Worm (Caenorhabditis elegans) whole organism, midembryonic: Measurements from ENCODE around the gene gfm-1.

ENCODE experiments used
- T22C8.4 ChIP-seq: fragments of 200-800 bp; sonication (Bioruptor generic); IDR thresholded peaks from 2 replicates; pipeline ENCODE4 v1.3.6; 2022; ENCODE audit warnings: missing genetic modification characterization, missing compliant biosample characterization
- cog-1 ChIP-seq: sonication (generic microtip); optimal IDR thresholded peaks from 2 replicates; lab custom pipeline; 2016; ENCODE audit warnings: missing genetic modification characterization, missing compliant biosample characterization
- flt-1 ChIP-seq: fragments of 200-800 bp; sonication (Bioruptor generic); IDR thresholded peaks from 2 replicates; pipeline ENCODE4 v1.3.6; 2022; ENCODE audit warnings: missing genetic modification characterization, missing compliant biosample characterization
- klf-2 ChIP-seq: fragments of 200-800 bp; sonication (Bioruptor generic); conservative IDR thresholded peaks from 2 replicates; pipeline ENCODE4 v1.3.6; 2022; ENCODE audit warnings: missing genetic modification reagents, missing genetic modification characterization, missing compliant biosample characterization
- med-1 ChIP-seq: sonication (generic microtip); optimal IDR thresholded peaks from 2 replicates; lab custom pipeline; 2017; ENCODE audit warnings: missing genetic modification characterization, mild to moderate bottlenecking, missing compliant biosample characterization, antibody characterized with exemption, missing genetic modification reagents; ENCODE audit not compliant: insufficient read depth
- ref-1 ChIP-seq: fragments of 200-800 bp; sonication (Bioruptor generic); conservative IDR thresholded peaks from 2 replicates; pipeline ENCODE4 v1.3.6; 2022; ENCODE audit warnings: missing genetic modification reagents, missing genetic modification characterization, missing compliant biosample characterization
- tab-1 ChIP-seq: fragments of 200-800 bp; sonication (Bioruptor generic); IDR thresholded peaks from 2 replicates; pipeline ENCODE4 v1.3.6; 2022; ENCODE audit warnings: missing genetic modification characterization, missing compliant biosample characterization
- ztf-23 ChIP-seq: fragments of 200-800 bp; sonication (Bioruptor generic); IDR thresholded peaks from 2 replicates; pipeline ENCODE4 v1.3.6; 2022; ENCODE audit warnings: missing genetic modification reagents, missing genetic modification characterization, missing compliant biosample characterization
- ztf-29 ChIP-seq: fragments of 200-800 bp; sonication (Bioruptor generic); IDR thresholded peaks from 2 replicates; pipeline ENCODE4 v1.3.6; 2022; ENCODE audit warnings: missing genetic modification reagents, missing genetic modification characterization, missing compliant biosample characterization

gfm-1 gene

ce11 chrII:13139573-13139972 is 22.3 kb downstream of the gfm-1 start:
- TF ChIP-seq cog-1 (no peak), ztf-23 (no peak), flt-1 (GFP tag; lab: Robert Waterston, UW) (no peak), med-1 (GFP tag; lab: Kevin White, UChicago) (no peak), klf-2 (GFP tag; lab: Robert Waterston, UW) (no peak), tab-1 (no peak), T22C8.4 (GFP tag; lab: Robert Waterston, UW) (no peak), ztf-29 (no peak), ref-1 (GFP tag; lab: Robert Waterston, UW) (no peak)

- TF ChIP-seq klf-2 (GFP tag; lab: Robert Waterston, UW) (no peak), flt-1 (GFP tag; lab: Robert Waterston, UW) (no peak), ztf-29 (no peak), ref-1 (GFP tag; lab: Robert Waterston, UW) (no peak), med-1 (GFP tag; lab: Kevin White, UChicago) (no peak), ztf-23 (no peak), cog-1 (no peak), T22C8.4 (GFP tag; lab: Robert Waterston, UW) (no peak), tab-1 (no peak)
Measured at ce11 chrII:13142372-13142771, 25.1 kb downstream of the gfm-1 start.

- no peak for TF ChIP-seq med-1 (GFP tag; lab: Kevin White, UChicago)
- TF ChIP-seq ref-1 (GFP tag; lab: Robert Waterston, UW) = no peak
- no peak for TF ChIP-seq flt-1 (GFP tag; lab: Robert Waterston, UW)
- TF ChIP-seq ztf-23 = no peak
Measured at ce11 chrII:13145204-13145603, 27.9 kb downstream of the gfm-1 start, which contains the start of gene mltn-1. mltn-1 (minus strand) TSS chrII:13145225.

- TF ChIP-seq med-1 (GFP tag; lab: Kevin White, UChicago) (no peak), flt-1 (GFP tag; lab: Robert Waterston, UW) (no peak), tab-1 (no peak), ztf-29 (no peak), klf-2 (GFP tag; lab: Robert Waterston, UW) (no peak), ztf-23 (no peak), ref-1 (GFP tag; lab: Robert Waterston, UW) (no peak), T22C8.4 (GFP tag; lab: Robert Waterston, UW) (no peak), cog-1 (no peak)
Measured at ce11 chrII:13148247-13148646, 31.0 kb downstream of the gfm-1 start.

ce11 chrII:13149965-13150364 is 32.7 kb downstream of the gfm-1 start:
- TF ChIP-seq T22C8.4 (GFP tag; lab: Robert Waterston, UW) = no peak
- no peak for TF ChIP-seq klf-2 (GFP tag; lab: Robert Waterston, UW)
- TF ChIP-seq cog-1 = no peak
- no peak for TF ChIP-seq flt-1 (GFP tag; lab: Robert Waterston, UW)
- TF ChIP-seq med-1 (GFP tag; lab: Kevin White, UChicago) = no peak
- TF ChIP-seq tab-1 = no peak
- no peak for TF ChIP-seq ref-1 (GFP tag; lab: Robert Waterston, UW)
- no peak for TF ChIP-seq ztf-23
- no peak for TF ChIP-seq ztf-29

- TF ChIP-seq klf-2 (GFP tag; lab: Robert Waterston, UW) (no peak), med-1 (GFP tag; lab: Kevin White, UChicago) (no peak), ztf-23 (no peak), flt-1 (GFP tag; lab: Robert Waterston, UW) (no peak), T22C8.4 (GFP tag; lab: Robert Waterston, UW) (no peak), tab-1 (no peak), ztf-29 (no peak), ref-1 (GFP tag; lab: Robert Waterston, UW) (no peak), cog-1 (no peak)
Measured at ce11 chrII:13152409-13152808, 35.1 kb downstream of the gfm-1 start.

- TF ChIP-seq tab-1 (no peak), med-1 (GFP tag; lab: Kevin White, UChicago) (no peak), ref-1 (GFP tag; lab: Robert Waterston, UW) (no peak), flt-1 (GFP tag; lab: Robert Waterston, UW) (no peak), T22C8.4 (GFP tag; lab: Robert Waterston, UW) (no peak), ztf-23 (no peak), klf-2 (GFP tag; lab: Robert Waterston, UW) (no peak), cog-1 (no peak), ztf-29 (no peak)
Measured at ce11 chrII:13153299-13153698, 36.0 kb downstream of the gfm-1 start, which contains the start of gene spe-18. spe-18 (minus strand) TSS chrII:13153399.

ce11 chrII:13156071-13156470 is 38.8 kb downstream of the gfm-1 start:
- no peak for TF ChIP-seq tab-1
- TF ChIP-seq klf-2 (GFP tag; lab: Robert Waterston, UW) = no peak
- TF ChIP-seq T22C8.4 (GFP tag; lab: Robert Waterston, UW) = no peak
- TF ChIP-seq med-1 (GFP tag; lab: Kevin White, UChicago) = no peak
- no peak for TF ChIP-seq cog-1
- TF ChIP-seq flt-1 (GFP tag; lab: Robert Waterston, UW) = no peak

ce11 chrII:13156971-13157370 is 39.7 kb downstream of the gfm-1 start, which contains the start of the genes hpr-17 and F32A11.1:
hpr-17 (minus strand) TSS chrII:13157047.
F32A11.1 (plus strand) TSS chrII:13157329.
- TF ChIP-seq ztf-29 (no peak), med-1 (GFP tag; lab: Kevin White, UChicago) (no peak), T22C8.4 (GFP tag; lab: Robert Waterston, UW) (0 out of 2 replicates have a peak, but pooled peaks have one; percentile 16), ztf-23 (0 out of 2 replicates have a peak, but pooled peaks have one; percentile 23)

ce11 chrII:13159869-13160268 is 42.6 kb downstream of the gfm-1 start:
- TF ChIP-seq cog-1 (no peak), ztf-23 (no peak), klf-2 (GFP tag; lab: Robert Waterston, UW) (no peak), ref-1 (GFP tag; lab: Robert Waterston, UW) (no peak), med-1 (GFP tag; lab: Kevin White, UChicago) (no peak), ztf-29 (no peak), T22C8.4 (GFP tag; lab: Robert Waterston, UW) (no peak), tab-1 (no peak), flt-1 (GFP tag; lab: Robert Waterston, UW) (no peak)
